Fruit fly (Drosophila melanogaster) whole organism, wandering third instar larva: ENCODE measurements around the gene CG42688.

ENCODE experiments used
- CG9705 ChIP-seq: fragments of 200-800 bp; sonication (Bioruptor generic); optimal IDR thresholded peaks from 2 replicates; lab custom pipeline; 2018; ENCODE audit warnings: missing biosample characterization, mild to moderate bottlenecking, missing genetic modification characterization
- br ChIP-seq: fragments of 200-800 bp; sonication (Bioruptor generic); optimal IDR thresholded peaks from 2 replicates; lab custom pipeline; 2016; ENCODE audit warnings: missing biosample characterization, missing genetic modification characterization
- brk ChIP-seq: fragments of 200-800 bp; sonication (Bioruptor generic); optimal IDR thresholded peaks from 2 replicates; lab custom pipeline; 2016; ENCODE audit warnings: missing biosample characterization, mild to moderate bottlenecking, missing genetic modification characterization
- dsf ChIP-seq: sonication (Bioruptor generic); optimal IDR thresholded peaks from 2 replicates; lab custom pipeline; 2016; ENCODE audit warnings: missing biosample characterization, missing genetic modification characterization, borderline replicate concordance
- ey ChIP-seq: fragments of 200-800 bp; sonication (Bioruptor generic); optimal IDR thresholded peaks from 2 replicates; lab custom pipeline; 2016; ENCODE audit warnings: missing biosample characterization, missing genetic modification characterization
- fru ChIP-seq: fragments of 200-800 bp; sonication (Bioruptor generic); optimal IDR thresholded peaks from 3 replicates; lab custom pipeline; 2016; ENCODE audit warnings: missing biosample characterization, mild to moderate bottlenecking, missing genetic modification characterization
- rgr ChIP-seq: fragments of 200-800 bp; sonication (Bioruptor generic); optimal IDR thresholded peaks from 3 replicates; lab custom pipeline; 2016; ENCODE audit warnings: missing biosample characterization, mild to moderate bottlenecking, missing genetic modification characterization
- woc ChIP-seq: sonication (Bioruptor generic); optimal IDR thresholded peaks from 2 replicates; lab custom pipeline; 2016; ENCODE audit warnings: missing biosample characterization, mild to moderate bottlenecking, missing genetic modification characterization

DNA sequence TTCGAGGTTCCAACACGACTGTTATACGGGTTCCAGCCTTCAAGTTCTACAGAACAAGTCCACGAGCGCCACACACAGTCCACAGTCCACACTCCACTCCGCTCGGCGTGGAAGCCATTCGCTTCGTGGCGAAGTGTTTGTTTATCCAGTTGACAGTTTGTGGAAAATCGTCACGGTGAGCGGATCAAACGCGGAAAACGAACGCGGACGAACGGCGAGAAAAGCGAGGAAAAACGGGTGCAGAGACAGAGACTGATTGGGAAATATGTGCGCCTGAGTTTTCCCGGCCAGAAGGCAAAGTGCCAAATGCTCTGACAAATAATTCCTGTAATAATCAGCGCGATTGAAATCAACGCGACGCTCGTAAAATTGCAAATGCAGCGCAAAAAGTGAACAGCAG, 7.6 kb upstream of the CG42688 start, which contains the start of gene drl:
- TF ChIP-seq fru (GFP tag; lab: Kevin White, UChicago) (no peak), brk (GFP tag; lab: Kevin White, UChicago) (no peak), CG9705 (GFP tag; lab: Kevin White, UChicago) (no peak), br (no peak), woc (GFP tag; lab: Kevin White, UChicago) (no peak), rgr (GFP tag; lab: Kevin White, UChicago) (peak; percentile 24), dsf (no peak), ey (GFP tag; lab: Kevin White, UChicago) (no peak)
